Fruit fly (Drosophila melanogaster) whole organism, adult: ENCODE data around the gene CG11889.

Source experiments
- cic ChIP-seq: fragments of 200-800 bp; sonication (Bioruptor generic); optimal IDR thresholded peaks from 2 replicates; lab custom pipeline; 2017; ENCODE audit warnings: missing biosample characterization, mild to moderate bottlenecking, missing genetic modification characterization, moderate library complexity
- kay ChIP-seq: fragments of 200-800 bp; sonication (Bioruptor generic); peaks from one replicate; lab custom pipeline; 2016; ENCODE audit warnings: missing biosample characterization, missing genetic modification characterization, borderline replicate concordance
- ovo ChIP-seq: fragments of 200-800 bp; sonication (Bioruptor generic); optimal IDR thresholded peaks from 2 replicates; lab custom pipeline; 2016; ENCODE audit warnings: missing biosample characterization, missing genetic modification characterization
- pad ChIP-seq: fragments of 200-800 bp; sonication (Bioruptor generic); optimal IDR thresholded peaks from 3 replicates; lab custom pipeline; 2017; ENCODE audit warnings: missing biosample characterization, missing genetic modification characterization, mild to moderate bottlenecking, moderate library complexity, missing genetic modification reagents

DNA sequence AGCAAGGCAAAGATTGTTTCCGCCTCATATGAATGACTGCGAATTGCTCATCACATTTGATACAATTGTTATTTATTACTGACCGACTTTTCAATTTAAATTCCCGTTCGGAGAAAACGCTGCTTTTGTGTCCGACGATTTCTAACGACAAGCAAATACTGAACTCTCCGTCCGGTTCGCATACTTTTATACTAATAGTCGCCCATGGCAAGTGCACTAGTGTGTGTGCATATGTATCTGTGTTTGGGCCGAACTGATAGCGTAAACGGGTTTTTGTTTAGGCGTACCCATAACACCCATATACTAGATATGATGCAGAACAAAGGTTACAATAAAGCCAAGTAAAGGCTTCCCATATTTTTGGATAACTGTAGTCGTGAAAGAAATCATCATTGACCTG lies 38.2 kb downstream of the CG11889 start, which contains the start of gene CG10550:
- TF ChIP-seq kay: no peak
- TF ChIP-seq ovo: no peak
- TF ChIP-seq cic (GFP tag; lab: Kevin White, UChicago): peak; percentile 46
- TF ChIP-seq pad: no peak
